Worm (Caenorhabditis elegans): Measurements from ENCODE around the gene T25B9.4.

T25B9.4 gene

ce11 chrIV:10737011-10737553 is 20.4 kb downstream of the T25B9.4 start, which contains the start of gene grl-21 (continued):
- TF ChIP-seq ztf-3 (GFP tag; optimal IDR thresholded peaks at IDR 0.05), result no peak
- TF ChIP-seq hlh-26 (GFP tag; conservative IDR thresholded peaks at IDR 0.05), result no peak
- TF ChIP-seq egrh-3 (GFP tag; IDR thresholded peaks at IDR 0.05), result no peak
- 0 out of 2 replicates have a peak, but pooled peaks have one; percentile 43 for TF ChIP-seq Y53G8AR.9 (GFP tag; conservative IDR thresholded peaks at IDR 0.05)
- 0 out of 2 replicates have a peak, but pooled peaks have one; percentile 66 for TF ChIP-seq madf-3 (GFP tag; IDR thresholded peaks at IDR 0.05)
- TF ChIP-seq ztf-28 (GFP tag; IDR thresholded peaks at IDR 0.05), result no peak
- TF ChIP-seq F10E7.11 (tag; optimal IDR thresholded peaks at IDR 0.05), result peak; percentile 12
- no peak for TF ChIP-seq F52B5.7 (tag; optimal IDR thresholded peaks at IDR 0.05)
- no peak for TF ChIP-seq madf-10 (tag; optimal IDR thresholded peaks at IDR 0.05)
- no peak for TF ChIP-seq efl-1 (GFP tag; optimal IDR thresholded peaks at IDR 0.05)
- no peak for TF ChIP-seq cebp-1 (GFP tag; IDR thresholded peaks at IDR 0.05)
- TF ChIP-seq cebp-1 (tag; optimal IDR thresholded peaks at IDR 0.05), result no peak
- no peak for TF ChIP-seq Y79H2A.3 (GFP tag; conservative IDR thresholded peaks at IDR 0.05)
- no peak for TF ChIP-seq gei-17 (GFP tag; optimal IDR thresholded peaks at IDR 0.05)
- peak; percentile 17 for TF ChIP-seq xnd-1 (tag; optimal IDR thresholded peaks at IDR 0.05)
- no peak for TF ChIP-seq lir-1 (GFP tag; conservative IDR thresholded peaks at IDR 0.05)
- no peak for TF ChIP-seq ets-4 (GFP tag; optimal IDR thresholded peaks at IDR 0.05)
- no peak for TF ChIP-seq ceh-91 (GFP tag; IDR thresholded peaks at IDR 0.05)
- TF ChIP-seq unc-62 (GFP tag; optimal IDR thresholded peaks at IDR 0.05), result no peak
- no peak for TF ChIP-seq nhr-27 (tag; optimal IDR thresholded peaks at IDR 0.05)
- TF ChIP-seq aptf-2 (GFP tag; conservative IDR thresholded peaks at IDR 0.05), result no peak
- no peak for TF ChIP-seq lsy-27 (tag; optimal IDR thresholded peaks at IDR 0.05; ENCODE audit: borderline replicate concordance, insufficient read depth)
- TF ChIP-seq fkh-3 (tag; optimal IDR thresholded peaks at IDR 0.05), result no peak
- 0 out of 2 replicates have a peak, but pooled peaks have one; percentile 11 for TF ChIP-seq hmg-1.2 (GFP tag; IDR thresholded peaks at IDR 0.05)
- no peak for TF ChIP-seq Y67H2A.10 (GFP tag; conservative IDR thresholded peaks at IDR 0.05)
- no peak for TF ChIP-seq snpc-1.3 (tag; optimal IDR thresholded peaks at IDR 0.05; ENCODE audit: insufficient read depth)
- TF ChIP-seq die-1 (tag; optimal IDR thresholded peaks at IDR 0.05), result no peak
- peak; percentile 50; the same call in 1 of the 2 replicates for TF ChIP-seq lin-26 (GFP tag; IDR thresholded peaks at IDR 0.05)
- TF ChIP-seq madf-6 (GFP tag; IDR thresholded peaks at IDR 0.05), result peak; percentile 69
- no peak for TF ChIP-seq ceh-79 (tag; optimal IDR thresholded peaks at IDR 0.05)
- TF ChIP-seq tlf-1 (GFP tag; optimal IDR thresholded peaks at IDR 0.05), result peak; percentile 23
- TF ChIP-seq chd-7 (tag; optimal IDR thresholded peaks at IDR 0.05), result no peak
- no peak for TF ChIP-seq Y53F4B.3 (GFP tag; IDR thresholded peaks at IDR 0.05)

ce11 chrIV:10734527-10735436 is 22.7 kb downstream of the T25B9.4 start, which contains the start of the genes orc-5 and cyb-1:
orc-5 (minus strand) TSS chrIV:10734588.
cyb-1 (plus strand) TSS chrIV:10735216.
- TF ChIP-seq nhr-179 (tag; optimal IDR thresholded peaks at IDR 0.05), result no peak
- TF ChIP-seq Y53G8AR.9 (GFP tag; conservative IDR thresholded peaks at IDR 0.05), result 0 out of 2 replicates have a peak, but pooled peaks have one; percentile 28
- no peak for TF ChIP-seq him-1 (tag; optimal IDR thresholded peaks at IDR 0.05)
- no peak for TF ChIP-seq egl-44 (GFP tag; IDR thresholded peaks at IDR 0.05)
- TF ChIP-seq dpff-1 (tag; optimal IDR thresholded peaks at IDR 0.05), result no peak
- TF ChIP-seq snpc-4 (GFP tag; optimal IDR thresholded peaks at IDR 0.05), result no peak
- TF ChIP-seq snpc-4 (tag; optimal IDR thresholded peaks at IDR 0.05), result peak in 2 of 4 experiments; percentile 25 to 28
- peak; percentile 31; the same call in 1 of the 2 replicates for TF ChIP-seq hmg-1.2 (GFP tag; IDR thresholded peaks at IDR 0.05)
- TF ChIP-seq attf-3 (GFP tag; conservative IDR thresholded peaks at IDR 0.05), result peak; percentile 99
- no peak for TF ChIP-seq cebp-1 (GFP tag; IDR thresholded peaks at IDR 0.05)
- no peak for TF ChIP-seq cebp-1 (tag; optimal IDR thresholded peaks at IDR 0.05)
- TF ChIP-seq athp-1 (tag; optimal IDR thresholded peaks at IDR 0.05), result no peak
- no peak for TF ChIP-seq ztf-28 (GFP tag; IDR thresholded peaks at IDR 0.05)
- peak; percentile 72 for TF ChIP-seq madf-8 (GFP tag; conservative IDR thresholded peaks at IDR 0.05)
- no peak for TF ChIP-seq aptf-2 (GFP tag; conservative IDR thresholded peaks at IDR 0.05)
- TF ChIP-seq tbp1 (GFP tag; optimal IDR thresholded peaks at IDR 0.05), result no peak
- peak; percentile 59 for TF ChIP-seq F33H1.4 (GFP tag; IDR thresholded peaks at IDR 0.05)
- TF ChIP-seq snpc-1.3 (tag; optimal IDR thresholded peaks at IDR 0.05; ENCODE audit: insufficient read depth), result no peak
- no peak for TF ChIP-seq ztf-25 (GFP tag; IDR thresholded peaks at IDR 0.05)
- TF ChIP-seq nhr-80 (tag; optimal IDR thresholded peaks at IDR 0.05), result no peak
